Worm (Caenorhabditis elegans) whole organism, L1 larva: ENCODE data around the gene ztf-18.

Source experiments
- C04F5.9 ChIP-seq: sonication (generic microtip); optimal IDR thresholded peaks from 2 replicates; lab custom pipeline; 2016; ENCODE audit warnings: missing genetic modification characterization, missing compliant biosample characterization
- C16A3.4 ChIP-seq: fragments of 150-350 bp; optimal IDR thresholded peaks from 2 replicates; lab custom pipeline; 2014; ENCODE audit warnings: missing biosample characterization, missing genetic modification characterization
- Y116A8C.19 ChIP-seq: sonication (generic microtip); optimal IDR thresholded peaks from 2 replicates; lab custom pipeline; 2016; ENCODE audit warnings: missing compliant biosample characterization, missing genetic modification characterization, borderline replicate concordance
- blmp-1 ChIP-seq: fragments of 150-350 bp; optimal IDR thresholded peaks from 2 replicates; lab custom pipeline; 2014; ENCODE audit warnings: missing biosample characterization, missing genetic modification characterization
- ceh-63 ChIP-seq: fragments of 200-800 bp; sonication (Bioruptor generic); optimal IDR thresholded peaks from 2 replicates; lab custom pipeline; 2018; ENCODE audit warnings: mild to moderate bottlenecking, missing genetic modification characterization, missing compliant biosample characterization
- ceh-8 ChIP-seq: fragments of 200-800 bp; sonication (Bioruptor generic); optimal IDR thresholded peaks from 2 replicates; lab custom pipeline; 2018; ENCODE audit warnings: mild to moderate bottlenecking, missing genetic modification characterization, moderate library complexity, missing compliant biosample characterization
- dpl-1 ChIP-seq, 3 experiments: fragments of 150-350 bp in 2 of 3; sonication (generic microtip) in 1 of 3; optimal IDR thresholded peaks; 2 replicates each; lab custom pipeline; 2014 to 2017; ENCODE audit warnings: missing biosample characterization in 3 of 3, missing genetic modification characterization in 3 of 3, missing genetic modification reagents in 3 of 3
- dsc-1 ChIP-seq: sonication (generic microtip); optimal IDR thresholded peaks from 2 replicates; lab custom pipeline; 2016; ENCODE audit warnings: mild to moderate bottlenecking, missing genetic modification characterization, missing compliant biosample characterization
- efl-1 ChIP-seq, 4 experiments: fragments of 150-350 bp; optimal IDR thresholded peaks in 3 of 4; peaks in 1 of 4; 1 replicate in 1 of 4; 2 replicates in 3 of 4; lab custom pipeline; 2014; ENCODE audit warnings: missing biosample characterization in 2 of 4, missing genetic modification characterization in 2 of 4, missing genetic modification reagents in 2 of 4
- egl-13 ChIP-seq: sonication (generic microtip); optimal IDR thresholded peaks from 2 replicates; lab custom pipeline; 2016; ENCODE audit warnings: missing genotype, missing genetic modification reagents, missing genetic modification characterization, missing compliant biosample characterization
- elt-2 ChIP-seq: sonication (generic microtip); optimal IDR thresholded peaks from 2 replicates; lab custom pipeline; 2016; ENCODE audit warnings: missing genetic modification characterization, mild to moderate bottlenecking, inconsistent platforms, missing compliant biosample characterization, missing genetic modification reagents
- fkh-10 ChIP-seq: sonication (generic microtip); optimal IDR thresholded peaks from 2 replicates; lab custom pipeline; 2017; ENCODE audit warnings: missing biosample characterization, missing genetic modification reagents, missing genetic modification characterization
- fkh-4 ChIP-seq: sonication (generic microtip); optimal IDR thresholded peaks from 2 replicates; lab custom pipeline; 2016; ENCODE audit warnings: missing compliant biosample characterization, missing genetic modification characterization, borderline replicate concordance
- fos-1 ChIP-seq: fragments of 150-350 bp; optimal IDR thresholded peaks from 2 replicates; lab custom pipeline; 2014; ENCODE audit warnings: missing biosample characterization, missing genetic modification characterization
- grh-1 ChIP-seq: fragments of 200-800 bp; sonication (Bioruptor generic); IDR thresholded peaks from 2 replicates; pipeline ENCODE4 v1.3.6; 2022; ENCODE audit warnings: missing genetic modification reagents, missing genetic modification characterization, missing compliant biosample characterization
- irx-1 ChIP-seq: sonication (generic microtip); optimal IDR thresholded peaks from 2 replicates; lab custom pipeline; 2016; ENCODE audit warnings: missing genetic modification characterization, missing compliant biosample characterization
- lin-35 ChIP-seq, 2 experiments: fragments of 150-350 bp; optimal IDR thresholded peaks; 2 replicates each; lab custom pipeline; 2014; ENCODE audit warnings: missing biosample characterization in 2 of 2, missing genetic modification characterization in 2 of 2, missing genetic modification reagents in 2 of 2
- lin-39 ChIP-seq: fragments of 150-350 bp; optimal IDR thresholded peaks from 2 replicates; lab custom pipeline; 2014; ENCODE audit warnings: missing biosample characterization, missing genetic modification reagents, missing genetic modification characterization
- lir-3 ChIP-seq: sonication (generic microtip); optimal IDR thresholded peaks from 2 replicates; lab custom pipeline; 2016; ENCODE audit warnings: mild to moderate bottlenecking, missing genetic modification characterization, moderate library complexity, missing compliant biosample characterization; ENCODE audit not compliant: poor library complexity
- mef-2 ChIP-seq: fragments of 150-350 bp; optimal IDR thresholded peaks from 2 replicates; lab custom pipeline; 2014; ENCODE audit warnings: missing biosample characterization, missing genetic modification characterization
- nhr-11 ChIP-seq: fragments of 150-350 bp; optimal IDR thresholded peaks from 2 replicates; lab custom pipeline; 2014; ENCODE audit warnings: missing biosample characterization, missing genetic modification characterization
- nhr-20 ChIP-seq: sonication (generic microtip); optimal IDR thresholded peaks from 2 replicates; lab custom pipeline; 2016; ENCODE audit warnings: mild to moderate bottlenecking, missing genetic modification characterization, missing compliant biosample characterization
- nhr-237 ChIP-seq: fragments of 150-350 bp; optimal IDR thresholded peaks from 2 replicates; lab custom pipeline; 2014; ENCODE audit warnings: missing biosample characterization, missing genetic modification characterization
- nhr-47 ChIP-seq: sonication (generic microtip); optimal IDR thresholded peaks from 2 replicates; lab custom pipeline; 2016; ENCODE audit warnings: mild to moderate bottlenecking, missing genetic modification characterization, moderate library complexity, missing compliant biosample characterization
- nhr-84 ChIP-seq: sonication (generic microtip); optimal IDR thresholded peaks from 2 replicates; lab custom pipeline; 2017; ENCODE audit warnings: missing biosample characterization, missing genetic modification characterization
- nhr-85 ChIP-seq: sonication (generic microtip); peaks from one replicate; lab custom pipeline; 2016; ENCODE audit warnings: missing genetic modification characterization, inconsistent platforms, missing compliant biosample characterization
- nhr-90 ChIP-seq: sonication (generic microtip); optimal IDR thresholded peaks from 2 replicates; lab custom pipeline; 2016; ENCODE audit warnings: mild to moderate bottlenecking, missing genetic modification characterization, missing compliant biosample characterization; ENCODE audit not compliant: poor library complexity
- pax-3 ChIP-seq: fragments of 200-800 bp; sonication (Bioruptor generic); optimal IDR thresholded peaks from 2 replicates; lab custom pipeline; 2018; ENCODE audit warnings: mild to moderate bottlenecking, missing genetic modification characterization, moderate library complexity, missing compliant biosample characterization
- pqm-1 ChIP-seq: sonication (generic microtip); optimal IDR thresholded peaks from 3 replicates; lab custom pipeline; 2017; ENCODE audit warnings: missing biosample characterization, missing genetic modification characterization
- rnt-1 ChIP-seq: sonication (generic microtip); optimal IDR thresholded peaks from 2 replicates; lab custom pipeline; 2016; ENCODE audit warnings: mild to moderate bottlenecking, missing genetic modification characterization, moderate library complexity, missing compliant biosample characterization
- sox-4 ChIP-seq: sonication (generic microtip); optimal IDR thresholded peaks from 2 replicates; lab custom pipeline; 2016; ENCODE audit warnings: missing genetic modification characterization, missing compliant biosample characterization
- sup-37 ChIP-seq: fragments of 200-800 bp; sonication (Bioruptor generic); optimal IDR thresholded peaks from 2 replicates; lab custom pipeline; 2018; ENCODE audit warnings: mild to moderate bottlenecking, missing genetic modification characterization, missing compliant biosample characterization
- swsn-7 ChIP-seq: sonication (generic microtip); optimal IDR thresholded peaks from 2 replicates; lab custom pipeline; 2016; ENCODE audit warnings: missing genetic modification characterization, missing compliant biosample characterization
- tbx-2 ChIP-seq: sonication (generic microtip); optimal IDR thresholded peaks from 2 replicates; lab custom pipeline; 2016; ENCODE audit warnings: missing genetic modification characterization, missing compliant biosample characterization
- unc-30 ChIP-seq: sonication (generic microtip); optimal IDR thresholded peaks from 2 replicates; lab custom pipeline; 2017; ENCODE audit warnings: missing biosample characterization, missing genetic modification characterization
- ztf-11 ChIP-seq, 2 experiments: sonication (generic microtip); optimal IDR thresholded peaks; 2 replicates each; lab custom pipeline; 2016 to 2017; ENCODE audit warnings: missing genetic modification characterization in 2 of 2, missing biosample characterization in 1 of 2, missing compliant biosample characterization in 1 of 2

Gene ztf-18

DNA sequence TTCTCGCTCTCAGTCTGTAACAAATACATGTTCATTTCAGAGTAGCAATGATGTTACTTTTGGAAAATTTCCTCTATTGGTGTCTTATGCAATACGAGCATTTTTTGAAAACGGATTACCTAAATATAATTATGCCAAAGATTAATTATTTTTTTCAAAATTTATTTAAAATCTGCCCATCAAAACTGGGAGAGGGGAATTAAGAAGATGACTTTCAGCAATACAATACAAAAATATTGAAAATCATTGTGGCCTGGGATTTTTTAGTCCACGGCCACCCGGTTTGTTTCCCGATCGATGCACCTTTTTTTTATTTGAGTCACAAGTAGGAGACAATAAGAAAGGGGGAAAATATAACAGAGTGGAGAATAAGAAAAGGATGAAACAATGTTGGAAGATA lies 42.4 kb upstream of the ztf-18 start, which contains the start of gene fbxa-56:
fbxa-56 (minus strand) TSS at position 101 of the 400 bp plus-strand sequence.
- TF ChIP-seq mef-2 (no peak), nhr-90 (tag; lab: Kevin White, UChicago) (no peak), efl-1 (optimal IDR thresholded peaks at IDR 0.05; lab: Kevin White, UChicago) (no peak), efl-1 (GFP tag; optimal IDR thresholded peaks at IDR 0.05 in 1 of 2; lab: Kevin White, UChicago) (peak in 1 of 2 experiments; percentile 32), irx-1 (tag; lab: Kevin White, UChicago) (no peak), dpl-1 (GFP tag; optimal IDR thresholded peaks at IDR 0.05; lab: Kevin White, UChicago) (no peak)

DNA sequence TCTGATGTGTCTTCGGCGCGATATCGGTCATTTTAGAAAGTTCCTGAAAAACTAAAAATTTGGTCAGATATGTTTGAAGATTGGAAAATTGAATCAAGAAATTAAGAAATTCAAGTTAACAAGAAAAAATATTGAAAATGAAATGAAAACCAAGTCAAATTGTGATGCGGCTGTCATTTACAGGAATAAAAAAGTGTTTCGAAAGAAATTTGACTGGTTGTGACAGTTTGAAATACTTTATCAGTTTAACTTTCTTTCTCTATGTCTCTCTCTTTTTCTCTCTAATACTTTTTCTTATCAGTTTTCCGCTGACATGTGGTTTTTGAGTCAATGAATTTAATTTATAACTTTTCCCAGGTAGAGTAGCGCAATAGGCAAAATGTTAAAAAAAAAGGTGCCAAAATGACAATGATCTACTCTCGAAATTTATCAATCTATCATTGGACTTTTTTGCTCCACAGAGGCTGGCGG lies 40.6 kb upstream of the ztf-18 start, which contains the start of gene fbxa-55:
fbxa-55 (minus strand) TSS at position 51 of the 471 bp plus-strand sequence.
- peak; percentile 55 for TF ChIP-seq elt-2
- TF ChIP-seq pqm-1 (tag; lab: Kevin White, UChicago) = no peak

DNA sequence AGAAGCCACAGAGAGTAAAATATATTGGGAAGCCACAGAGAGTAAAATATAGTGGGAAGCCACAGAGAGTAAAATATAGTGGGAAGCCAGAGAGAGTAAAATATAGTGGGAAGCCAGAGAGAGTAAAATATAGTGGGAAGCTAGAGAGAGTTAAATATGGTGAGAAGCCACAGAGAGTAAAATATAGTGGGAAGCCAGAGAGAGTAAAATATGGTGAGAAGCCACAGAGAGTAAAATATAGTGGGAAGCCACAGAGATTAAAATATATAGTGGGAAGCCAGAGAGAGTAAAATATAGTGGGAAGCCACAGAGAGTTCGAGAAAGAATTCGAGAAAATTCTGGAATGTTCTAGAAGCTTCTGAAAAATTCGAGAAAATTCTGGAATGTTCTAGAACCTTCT lies 35.9 kb upstream of the ztf-18 start:
- peak; percentile 83 for TF ChIP-seq ceh-8 (GFP tag; lab: Kevin White, UChicago)
- peak; percentile 3 for TF ChIP-seq rnt-1 (tag; lab: Kevin White, UChicago)
- peak; percentile 45 for TF ChIP-seq lir-3
- TF ChIP-seq ztf-11 (tag; optimal IDR thresholded peaks at IDR 0.05; lab: Kevin White, UChicago) = peak in 1 of 2 experiments; percentile 34
- peak; percentile 10 for TF ChIP-seq C04F5.9
- peak; percentile 14 for TF ChIP-seq irx-1 (tag; lab: Kevin White, UChicago)
- TF ChIP-seq Y116A8C.19 (tag; lab: Kevin White, UChicago) = peak; percentile 40
- peak; percentile 71 for TF ChIP-seq sox-4 (tag; lab: Kevin White, UChicago)
- peak; percentile 14 for TF ChIP-seq nhr-90 (tag; lab: Kevin White, UChicago)

DNA sequence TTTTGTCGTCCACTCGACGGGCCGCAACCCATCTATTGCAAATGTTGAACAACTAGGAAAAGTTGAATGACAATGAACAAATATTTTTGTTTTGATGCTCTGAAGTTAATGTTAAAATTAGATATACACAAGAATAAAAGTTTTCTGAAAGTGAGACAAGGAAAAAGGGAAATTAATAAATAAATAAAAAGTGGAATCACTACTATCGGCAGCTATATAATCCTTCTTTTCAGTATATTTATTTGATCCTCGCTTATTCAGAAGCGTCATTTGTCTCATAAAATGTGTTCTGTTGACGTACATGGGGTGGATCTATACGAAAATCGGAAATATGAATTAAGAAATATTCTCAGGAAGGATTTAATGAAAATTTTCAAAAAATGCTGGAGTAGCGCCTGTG lies 30.7 kb upstream of the ztf-18 start, which contains the start of gene pef-1:
pef-1 (minus strand) TSS at position 101 of the 400 bp plus-strand sequence.
- TF ChIP-seq tbx-2 (no peak), dsc-1 (tag; lab: Kevin White, UChicago) (peak; percentile 49), fos-1 (no peak), lin-39 (tag; lab: Kevin White, UChicago) (no peak), grh-1 (GFP tag; lab: Robert Waterston, UW) (no peak), ceh-63 (GFP tag; lab: Kevin White, UChicago) (no peak)
- TF ChIP-seq, all 84 proteins: peak for 1

DNA sequence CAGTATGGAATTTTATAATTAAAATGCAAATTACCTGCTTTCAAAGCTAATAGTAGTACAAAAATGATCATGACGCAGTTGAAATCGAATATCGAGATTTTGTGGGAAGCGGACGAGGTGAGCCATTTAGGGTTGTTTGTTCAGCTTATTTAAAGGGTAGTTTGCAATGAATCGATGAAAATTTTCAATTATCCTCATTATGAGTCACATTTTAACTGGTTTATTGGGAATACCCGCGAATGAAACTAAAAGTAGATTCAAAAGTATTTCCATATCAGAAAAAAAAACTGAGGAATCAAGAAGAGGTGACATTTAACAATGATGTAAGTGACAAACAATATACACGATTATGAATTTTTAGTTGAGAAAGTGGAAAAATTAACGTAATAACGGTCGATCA lies 23.8 kb upstream of the ztf-18 start, which contains the start of gene F23H11.7:
F23H11.7 (minus strand) TSS at position 101 of the 400 bp plus-strand sequence.
- TF ChIP-seq fkh-4 = no peak
- TF ChIP-seq fkh-10 (GFP tag; lab: Kevin White, UChicago) = no peak
- no peak for TF ChIP-seq nhr-237 (tag; lab: Kevin White, UChicago)
- no peak for TF ChIP-seq pax-3 (tag; lab: Kevin White, UChicago)
- no peak for TF ChIP-seq dsc-1 (tag; lab: Kevin White, UChicago)

DNA sequence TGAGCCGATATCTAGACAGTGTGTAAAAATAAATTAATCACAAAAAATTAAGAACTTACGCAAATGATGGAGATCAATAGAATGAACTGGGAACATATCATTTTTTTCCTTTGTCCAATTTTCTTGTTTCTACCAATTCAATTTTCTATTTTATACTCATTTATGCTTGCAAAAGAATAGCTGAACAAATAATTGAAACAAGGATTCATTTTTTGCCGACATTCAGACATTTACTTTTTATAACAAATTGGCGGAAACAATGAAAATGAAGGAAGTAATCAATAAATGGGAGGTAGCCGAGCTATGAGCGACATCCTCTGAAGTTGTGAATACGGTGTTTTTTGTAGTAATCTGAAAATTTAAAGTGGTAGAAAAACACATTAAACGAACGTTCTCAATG lies 21.4 kb upstream of the ztf-18 start, which contains the start of gene idpp-13:
idpp-13 (minus strand) TSS at position 101 of the 400 bp plus-strand sequence.
- TF ChIP-seq nhr-85 (tag; lab: Kevin White, UChicago) = no peak
- TF ChIP-seq efl-1 (optimal IDR thresholded peaks at IDR 0.05; lab: Kevin White, UChicago) = no peak
- peak in 1 of 2 experiments; percentile 72 for TF ChIP-seq efl-1 (GFP tag; optimal IDR thresholded peaks at IDR 0.05 in 1 of 2; lab: Kevin White, UChicago)

DNA sequence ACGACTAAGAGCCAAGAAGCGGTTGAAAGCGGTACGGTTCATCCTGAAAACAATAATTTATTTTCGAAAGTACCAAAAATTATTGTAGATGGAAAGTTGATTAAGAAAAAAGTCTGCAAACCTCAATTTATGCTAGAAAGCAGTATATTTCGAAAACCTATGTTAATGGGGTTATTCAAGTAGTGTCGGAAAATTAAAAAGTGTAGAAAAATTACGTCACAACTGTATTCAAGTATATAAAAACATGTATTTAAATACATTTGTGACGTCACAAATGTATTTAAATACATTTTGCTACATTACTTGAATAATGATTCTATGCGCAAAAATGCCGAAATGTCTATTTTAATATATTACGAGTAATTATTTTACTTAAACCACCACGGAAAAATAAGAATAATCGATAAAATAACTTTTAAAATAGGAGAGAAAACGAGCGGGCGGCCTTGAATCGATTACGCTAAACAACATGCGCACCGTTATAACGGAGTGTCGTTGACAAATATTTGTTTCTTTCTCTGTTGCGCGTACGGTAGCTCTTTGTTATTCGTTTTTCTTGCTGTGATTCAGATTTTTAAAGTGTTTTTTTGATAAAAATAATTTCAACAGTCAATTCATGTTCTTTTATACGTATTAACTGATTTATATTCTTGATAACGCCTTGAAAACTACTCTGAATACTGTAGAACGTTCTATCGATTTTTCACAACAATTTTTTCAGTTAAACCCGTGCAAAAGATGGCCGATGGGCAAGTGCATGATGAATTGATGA lies 15.2 kb upstream of the ztf-18 start, which contains the start of the genes F23H11.5 and bra-2:
F23H11.5 (minus strand) TSS at position 51 of the 772 bp plus-strand sequence.
bra-2 (plus strand) TSS at position 722 of the 772 bp plus-strand sequence.
- TF ChIP-seq swsn-7 (peak; percentile 5), efl-1 (optimal IDR thresholded peaks at IDR 0.05; lab: Kevin White, UChicago) (peak; percentile 24 to 35), efl-1 (GFP tag; optimal IDR thresholded peaks at IDR 0.05 in 1 of 2; lab: Kevin White, UChicago) (peak; percentile 32 to 79), nhr-20 (tag; lab: Kevin White, UChicago) (peak; percentile 1), sup-37 (GFP tag; lab: Kevin White, UChicago) (no peak), lir-3 (peak; percentile 9), C16A3.4 (tag; lab: Kevin White, UChicago) (peak; percentile 48), nhr-47 (tag; lab: Kevin White, UChicago) (peak; percentile 31), lin-35 (GFP tag; optimal IDR thresholded peaks at IDR 0.05; lab: Kevin White, UChicago) (peak; percentile 33 to 41), egl-13 (tag; lab: Kevin White, UChicago) (no peak), unc-30 (tag; lab: Kevin White, UChicago) (no peak), dpl-1 (GFP tag; optimal IDR thresholded peaks at IDR 0.05; lab: Kevin White, UChicago) (peak in 2 of 3 experiments; percentile 27 to 43), nhr-85 (tag; lab: Kevin White, UChicago) (no peak), mef-2 (no peak), nhr-84 (tag; lab: Kevin White, UChicago) (no peak), nhr-11 (no peak), blmp-1 (tag; lab: Kevin White, UChicago) (peak; percentile 57)
